Worm (Caenorhabditis elegans): Measurements from ENCODE around the gene C03A3.3.

DNA sequence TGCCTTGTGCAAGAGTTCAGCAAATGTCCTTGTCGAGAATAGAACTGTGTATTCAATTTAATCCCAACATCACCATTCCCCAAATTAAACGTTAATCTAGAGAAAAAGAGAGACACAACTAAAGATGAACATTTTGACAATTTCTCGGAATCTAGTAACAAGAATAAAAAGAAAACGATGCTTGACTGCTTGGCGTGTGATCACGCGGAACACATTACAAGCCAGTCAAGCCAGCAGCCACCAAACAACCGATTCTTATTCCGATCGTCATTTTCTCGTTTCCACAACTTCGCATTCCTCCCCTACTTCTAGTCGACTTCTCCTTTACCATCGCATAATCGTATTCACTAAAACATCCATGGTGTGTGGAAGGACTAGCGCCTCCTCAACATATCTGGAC lies 19.5 kb downstream of the C03A3.3 start:
- no peak for TF ChIP-seq ama-1 (optimal IDR thresholded peaks at IDR 0.05)
- TF ChIP-seq hmbx-1 (tag; optimal IDR thresholded peaks at IDR 0.05), result no peak
- TF ChIP-seq flt-1 (GFP tag; IDR thresholded peaks at IDR 0.05), result no peak
- no peak for TF ChIP-seq B0310.2 (tag; optimal IDR thresholded peaks at IDR 0.05)
- no peak for TF ChIP-seq hnd-1 (tag; optimal IDR thresholded peaks at IDR 0.05)
- TF ChIP-seq F13C5.2 (tag; optimal IDR thresholded peaks at IDR 0.05), result no peak
- no peak for TF ChIP-seq tbx-11 (GFP tag; IDR thresholded peaks at IDR 0.05)
- no peak for TF ChIP-seq scrt-1 (GFP tag; IDR thresholded peaks at IDR 0.05)
- TF ChIP-seq aly-1 (tag; optimal IDR thresholded peaks at IDR 0.05), result no peak
- no peak for TF ChIP-seq tbx-37 (GFP tag; conservative IDR thresholded peaks at IDR 0.05)
- TF ChIP-seq ets-7 (tag; optimal IDR thresholded peaks at IDR 0.05), result no peak
- TF ChIP-seq ceh-13 (GFP tag; optimal IDR thresholded peaks at IDR 0.05), result no peak

Measured in whole organism, early embryonic.